Worm (Caenorhabditis elegans) whole organism, midembryonic: ENCODE results near the gene puf-5.

ENCODE experiments used
- cog-1 ChIP-seq: sonication (generic microtip); optimal IDR thresholded peaks from 2 replicates; lab custom pipeline; 2016; ENCODE audit warnings: missing genetic modification characterization, missing compliant biosample characterization
- flt-1 ChIP-seq: fragments of 200-800 bp; sonication (Bioruptor generic); IDR thresholded peaks from 2 replicates; pipeline ENCODE4 v1.3.6; 2022; ENCODE audit warnings: missing genetic modification characterization, missing compliant biosample characterization
- klf-2 ChIP-seq: fragments of 200-800 bp; sonication (Bioruptor generic); conservative IDR thresholded peaks from 2 replicates; pipeline ENCODE4 v1.3.6; 2022; ENCODE audit warnings: missing genetic modification reagents, missing genetic modification characterization, missing compliant biosample characterization
- ztf-23 ChIP-seq: fragments of 200-800 bp; sonication (Bioruptor generic); IDR thresholded peaks from 2 replicates; pipeline ENCODE4 v1.3.6; 2022; ENCODE audit warnings: missing genetic modification reagents, missing genetic modification characterization, missing compliant biosample characterization

- TF ChIP-seq flt-1 (GFP tag; lab: Robert Waterston, UW), result no peak
- TF ChIP-seq cog-1 (tag; lab: Kevin White, UChicago), result no peak
- no peak for TF ChIP-seq klf-2 (GFP tag; lab: Robert Waterston, UW)
- TF ChIP-seq ztf-23 (GFP tag; lab: Robert Waterston, UW), result no peak
Measured at ce11 chrII:8599214-8599613, 23.9 kb downstream of the puf-5 start, which contains the start of gene F28C6.5.
